Worm (Caenorhabditis elegans) whole organism, young adult: ENCODE measurements around the gene E02H4.6.

ENCODE experiments used
- B0035.1 ChIP-seq: sonication (generic microtip); optimal IDR thresholded peaks from 2 replicates; lab custom pipeline; 2016; ENCODE audit warnings: missing genetic modification characterization, mild to moderate bottlenecking, missing compliant biosample characterization, missing genotype, missing genetic modification reagents
- B0336.3 ChIP-seq: fragments of 200-800 bp; sonication (Bioruptor generic); IDR thresholded peaks from 2 replicates; pipeline ENCODE4 v1.3.6; 2022; ENCODE audit warnings: missing genetic modification characterization, missing compliant biosample characterization
- F10E7.11 ChIP-seq: sonication (generic microtip); optimal IDR thresholded peaks from 2 replicates; lab custom pipeline; 2017; ENCODE audit warnings: mild to moderate bottlenecking, missing genetic modification characterization, moderate library complexity, missing compliant biosample characterization
- F49E8.2 ChIP-seq: sonication (generic microtip); optimal IDR thresholded peaks from 3 replicates; lab custom pipeline; 2017; ENCODE audit warnings: missing genetic modification characterization, mild to moderate bottlenecking, missing compliant biosample characterization, antibody characterized with exemption, moderate library complexity; ENCODE audit not compliant: insufficient read depth
- F52B5.7 ChIP-seq: sonication (generic microtip); optimal IDR thresholded peaks from 2 replicates; lab custom pipeline; 2016; ENCODE audit warnings: mild to moderate bottlenecking, missing genetic modification characterization, missing compliant biosample characterization
- F57A8.1 ChIP-seq: fragments of 200-800 bp; sonication (Bioruptor generic); optimal IDR thresholded peaks from 2 replicates; lab custom pipeline; 2018; ENCODE audit warnings: mild to moderate bottlenecking, missing genetic modification characterization, moderate library complexity, missing compliant biosample characterization
- K12H6.12 ChIP-seq: fragments of 200-800 bp; sonication (Bioruptor generic); optimal IDR thresholded peaks from 2 replicates; lab custom pipeline; 2018; ENCODE audit warnings: mild to moderate bottlenecking, missing genetic modification characterization, missing compliant biosample characterization
- T07F8.4 ChIP-seq: sonication (generic microtip); optimal IDR thresholded peaks from 2 replicates; lab custom pipeline; 2016; ENCODE audit warnings: mild to moderate bottlenecking, missing genetic modification characterization, moderate library complexity, missing compliant biosample characterization
- T26A5.8 ChIP-seq: sonication (generic microtip); optimal IDR thresholded peaks from 2 replicates; lab custom pipeline; 2016; ENCODE audit warnings: missing genetic modification characterization, missing compliant biosample characterization
- Y53G8AR.9 ChIP-seq: fragments of 200-800 bp; sonication (Bioruptor generic); conservative IDR thresholded peaks from 2 replicates; pipeline ENCODE4 v1.3.6; 2022; ENCODE audit warnings: missing genetic modification reagents, missing genetic modification characterization, missing compliant biosample characterization
- ZK185.1 ChIP-seq: sonication (generic microtip); optimal IDR thresholded peaks from 2 replicates; lab custom pipeline; 2016; ENCODE audit warnings: mild to moderate bottlenecking, missing genetic modification characterization, missing compliant biosample characterization; ENCODE audit not compliant: poor library complexity, severe bottlenecking
- aptf-2 ChIP-seq: fragments of 200-800 bp; sonication (Bioruptor generic); conservative IDR thresholded peaks from 2 replicates; pipeline ENCODE4 v1.3.6; 2022; ENCODE audit warnings: missing genetic modification reagents, missing genetic modification characterization, missing compliant biosample characterization
- attf-5 ChIP-seq: fragments of 200-800 bp; sonication (Bioruptor generic); optimal IDR thresholded peaks from 2 replicates; lab custom pipeline; 2018; ENCODE audit warnings: mild to moderate bottlenecking, missing genetic modification characterization, missing compliant biosample characterization
- ceh-40 ChIP-seq: fragments of 200-800 bp; sonication (Bioruptor generic); IDR thresholded peaks from 2 replicates; pipeline ENCODE4 v1.3.6; 2022; ENCODE audit warnings: missing genetic modification characterization, missing compliant biosample characterization
- ceh-58 ChIP-seq: fragments of 200-800 bp; sonication (Bioruptor generic); IDR thresholded peaks from 2 replicates; pipeline ENCODE4 v1.3.6; 2022; ENCODE audit warnings: missing genetic modification characterization, missing compliant biosample characterization
- dox-1 ChIP-seq: fragments of 200-800 bp; sonication (Bioruptor generic); IDR thresholded peaks from 2 replicates; pipeline ENCODE4 v1.3.6; 2022; ENCODE audit warnings: missing genetic modification reagents, missing genetic modification characterization, missing compliant biosample characterization
- egl-18 ChIP-seq: fragments of 200-800 bp; sonication (Bioruptor generic); IDR thresholded peaks from 2 replicates; pipeline ENCODE4 v1.3.6; 2022; ENCODE audit warnings: missing genetic modification reagents, missing genetic modification characterization, missing compliant biosample characterization
- egl-44 ChIP-seq: fragments of 200-800 bp; sonication (Bioruptor generic); IDR thresholded peaks from 2 replicates; pipeline ENCODE4 v1.3.6; 2022; ENCODE audit warnings: missing genetic modification reagents, missing genetic modification characterization, missing compliant biosample characterization
- egrh-3 ChIP-seq: fragments of 200-800 bp; sonication (Bioruptor generic); IDR thresholded peaks from 2 replicates; pipeline ENCODE4 v1.3.6; 2022; ENCODE audit warnings: missing genetic modification reagents, missing genetic modification characterization, missing compliant biosample characterization
- fkh-3 ChIP-seq: sonication (generic microtip); optimal IDR thresholded peaks from 2 replicates; lab custom pipeline; 2016; ENCODE audit warnings: mild to moderate bottlenecking, missing genetic modification characterization, missing compliant biosample characterization
- gei-17 ChIP-seq: fragments of 200-800 bp; sonication (Bioruptor generic); optimal IDR thresholded peaks from 2 replicates; lab custom pipeline; 2018; ENCODE audit warnings: mild to moderate bottlenecking, missing genetic modification characterization, missing compliant biosample characterization
- lin-54 ChIP-seq: fragments of 200-800 bp; sonication (Bioruptor generic); optimal IDR thresholded peaks from 2 replicates; lab custom pipeline; 2018; ENCODE audit warnings: mild to moderate bottlenecking, missing genetic modification characterization, missing compliant biosample characterization
- lsl-1 ChIP-seq: fragments of 200-800 bp; sonication (Bioruptor generic); optimal IDR thresholded peaks from 2 replicates; lab custom pipeline; 2018; ENCODE audit warnings: mild to moderate bottlenecking, missing genetic modification characterization, moderate library complexity, missing compliant biosample characterization
- madf-10 ChIP-seq: sonication (generic microtip); optimal IDR thresholded peaks from 2 replicates; lab custom pipeline; 2016; ENCODE audit warnings: mild to moderate bottlenecking, missing genetic modification characterization, missing compliant biosample characterization
- madf-6 ChIP-seq: fragments of 200-800 bp; sonication (Bioruptor generic); IDR thresholded peaks from 2 replicates; pipeline ENCODE4 v1.3.6; 2022; ENCODE audit warnings: missing genetic modification reagents, missing genetic modification characterization, missing compliant biosample characterization
- mcd-1 ChIP-seq: fragments of 200-800 bp; sonication (Bioruptor generic); IDR thresholded peaks from 2 replicates; pipeline ENCODE4 v1.3.6; 2022; ENCODE audit warnings: missing genetic modification reagents, missing genetic modification characterization, missing compliant biosample characterization
- mel-28 ChIP-seq: sonication (generic microtip); optimal IDR thresholded peaks from 2 replicates; lab custom pipeline; 2016; ENCODE audit warnings: borderline replicate concordance, mild to moderate bottlenecking, missing genetic modification characterization, missing compliant biosample characterization
- nfya-1 ChIP-seq: sonication (generic microtip); optimal IDR thresholded peaks from 2 replicates; lab custom pipeline; 2017; ENCODE audit warnings: antibody characterized with exemption, missing compliant biosample characterization, missing genetic modification characterization, borderline replicate concordance; ENCODE audit not compliant: insufficient read depth
- nhr-120 ChIP-seq: fragments of 200-800 bp; sonication (Bioruptor generic); IDR thresholded peaks from 2 replicates; pipeline ENCODE4 v1.3.6; 2022; ENCODE audit warnings: missing genetic modification characterization, missing compliant biosample characterization
- nhr-179 ChIP-seq: sonication (generic microtip); optimal IDR thresholded peaks from 2 replicates; lab custom pipeline; 2016; ENCODE audit warnings: mild to moderate bottlenecking, missing genetic modification characterization, missing compliant biosample characterization
- repo-1 ChIP-seq: sonication (generic microtip); optimal IDR thresholded peaks from 2 replicates; lab custom pipeline; 2017; ENCODE audit warnings: mild to moderate bottlenecking, missing genetic modification characterization, missing compliant biosample characterization
- rpc-1 ChIP-seq, 2 experiments: fragments of 150-350 bp in 1 of 2; sonication (generic microtip) in 1 of 2; optimal IDR thresholded peaks; 2 replicates each; lab custom pipeline; 2014 to 2018; ENCODE audit warnings: missing biosample characterization in 1 of 2, missing genetic modification characterization in 1 of 2, missing genetic modification reagents in 1 of 2, missing genotype in 1 of 2
- sea-2 ChIP-seq: fragments of 200-800 bp; sonication (Bioruptor generic); IDR thresholded peaks from 2 replicates; pipeline ENCODE4 v1.3.6; 2022; ENCODE audit warnings: missing genetic modification characterization, missing compliant biosample characterization
- snpc-1.1 ChIP-seq: sonication (generic microtip); optimal IDR thresholded peaks from 2 replicates; lab custom pipeline; 2017; ENCODE audit warnings: missing genetic modification characterization, mild to moderate bottlenecking, missing compliant biosample characterization, antibody characterized with exemption, moderate library complexity, missing genotype, missing genetic modification reagents; ENCODE audit not compliant: insufficient read depth
- snpc-4 ChIP-seq, 5 experiments: fragments of 150-350 bp in 1 of 5; sonication (generic microtip) in 4 of 5; optimal IDR thresholded peaks; 2 replicates each; lab custom pipeline; 2014 to 2018; ENCODE audit warnings: missing genetic modification characterization in 5 of 5, missing biosample characterization in 3 of 5, antibody characterized with exemption in 2 of 5, mild to moderate bottlenecking in 2 of 5, missing compliant biosample characterization in 2 of 5, missing genotype in 2 of 5, moderate library complexity in 2 of 5, missing genetic modification reagents in 1 of 5
- unc-130 ChIP-seq: sonication (generic microtip); optimal IDR thresholded peaks from 2 replicates; lab custom pipeline; 2016; ENCODE audit warnings: missing genetic modification reagents, missing genetic modification characterization, missing compliant biosample characterization
- unc-62 ChIP-seq: fragments of 150-350 bp; optimal IDR thresholded peaks from 2 replicates; lab custom pipeline; 2014; ENCODE audit warnings: missing biosample characterization, missing genetic modification reagents, missing genetic modification characterization
- ztf-18 ChIP-seq: sonication (generic microtip); optimal IDR thresholded peaks from 2 replicates; lab custom pipeline; 2016; ENCODE audit warnings: missing genotype, mild to moderate bottlenecking, missing genetic modification characterization, missing compliant biosample characterization
- ztf-28 ChIP-seq: fragments of 200-800 bp; sonication (Bioruptor generic); IDR thresholded peaks from 2 replicates; pipeline ENCODE4 v1.3.6; 2022; ENCODE audit warnings: missing genetic modification reagents, missing genetic modification characterization, missing compliant biosample characterization
- ztf-6 ChIP-seq: fragments of 200-800 bp; sonication (Bioruptor generic); IDR thresholded peaks from 2 replicates; pipeline ENCODE4 v1.3.6; 2022; ENCODE audit warnings: missing genetic modification reagents, missing genetic modification characterization, missing compliant biosample characterization

Gene E02H4.6

DNA sequence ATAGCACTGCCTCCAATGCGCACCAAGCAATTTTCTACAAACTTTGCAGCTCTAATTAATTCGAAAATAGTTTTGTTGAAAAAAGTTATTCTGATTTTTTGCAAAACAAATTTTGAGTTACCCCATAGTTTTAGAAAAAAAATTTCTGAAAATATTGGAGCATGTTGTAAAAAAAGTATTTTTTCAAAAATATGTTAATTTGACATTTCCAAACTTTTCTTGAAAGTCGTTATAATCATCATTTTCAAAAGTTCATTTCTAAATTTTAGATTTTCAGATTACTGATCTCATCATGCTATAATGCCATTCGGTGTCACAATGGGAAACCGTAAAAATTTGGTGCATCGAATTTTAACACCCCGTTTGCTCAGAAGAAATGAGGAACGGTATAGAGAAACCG lies 15.8 kb upstream of the E02H4.6 start, which contains the start of gene del-1:
Gene del-1, plus strand, starts transcription at position 301 of the 400 bp plus-strand sequence.
- TF ChIP-seq egl-18 (GFP tag; lab: Robert Waterston, UW) (no peak), madf-10 (no peak), B0336.3 (no peak), nfya-1 (tag; lab: Kevin White, UChicago) (no peak), gei-17 (GFP tag; lab: Kevin White, UChicago) (no peak), repo-1 (no peak), mel-28 (tag; lab: Kevin White, UChicago) (no peak), unc-130 (GFP tag; lab: Kevin White, UChicago) (no peak), nhr-179 (tag; lab: Kevin White, UChicago) (no peak), nhr-120 (GFP tag; lab: Robert Waterston, UW) (no peak), rpc-1 (optimal IDR thresholded peaks at IDR 0.05; lab: Kevin White, UChicago) (no peak), rpc-1 (tag; optimal IDR thresholded peaks at IDR 0.05; lab: Kevin White, UChicago) (no peak), K12H6.12 (tag; lab: Kevin White, UChicago) (no peak), sea-2 (GFP tag; lab: Robert Waterston, UW) (no peak), F57A8.1 (GFP tag; lab: Kevin White, UChicago) (no peak), attf-5 (GFP tag; lab: Kevin White, UChicago) (no peak), ztf-18 (tag; lab: Kevin White, UChicago) (no peak), madf-6 (no peak), B0035.1 (no peak), snpc-1.1 (tag; lab: Kevin White, UChicago) (no peak), ztf-28 (GFP tag; lab: Robert Waterston, UW) (no peak)

DNA sequence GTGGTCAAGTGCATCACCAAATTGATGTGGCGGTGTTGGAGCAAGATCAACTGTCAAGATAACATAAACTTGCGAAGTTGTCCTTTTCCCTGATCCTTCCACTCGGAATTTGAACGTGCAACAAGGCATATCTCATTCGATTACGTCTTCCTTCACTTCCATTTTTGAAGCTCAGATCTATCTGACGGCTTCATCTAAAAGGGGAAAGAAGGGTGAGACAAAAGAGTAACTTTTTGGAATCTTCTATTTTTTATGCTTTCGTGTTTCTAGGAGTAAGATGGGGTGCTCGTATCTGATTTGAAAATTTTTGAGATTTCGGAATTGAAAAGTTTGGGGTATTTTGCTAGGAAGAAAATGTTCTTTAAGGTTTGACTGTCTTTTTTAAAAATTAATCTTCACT lies 15.2 kb upstream of the E02H4.6 start:
- TF ChIP-seq T07F8.4 (tag; lab: Kevin White, UChicago) (no peak), Y53G8AR.9 (GFP tag; lab: Robert Waterston, UW) (no peak), F10E7.11 (tag; lab: Kevin White, UChicago) (no peak), ceh-58 (GFP tag; lab: Robert Waterston, UW) (no peak), egl-44 (GFP tag; lab: Robert Waterston, UW) (no peak), F52B5.7 (tag; lab: Kevin White, UChicago) (no peak), ztf-18 (tag; lab: Kevin White, UChicago) (no peak), fkh-3 (tag; lab: Kevin White, UChicago) (no peak), sea-2 (GFP tag; lab: Robert Waterston, UW) (no peak), aptf-2 (GFP tag; lab: Robert Waterston, UW) (no peak), ztf-6 (GFP tag; lab: Robert Waterston, UW) (no peak), unc-62 (GFP tag; lab: Kevin White, UChicago) (no peak), madf-10 (no peak), T26A5.8 (tag; lab: Kevin White, UChicago) (no peak), mcd-1 (GFP tag; lab: Robert Waterston, UW) (no peak)

ce11 chrX:14263473-14263872 lies 11.5 kb upstream of the E02H4.6 start, which contains the start of gene E02H4.8:
E02H4.8 (minus strand) TSS chrX:14263573.
- TF ChIP-seq lin-54: no peak
- TF ChIP-seq dox-1 (GFP tag; lab: Robert Waterston, UW): no peak
- no peak for TF ChIP-seq egrh-3
- TF ChIP-seq lsl-1 (GFP tag; lab: Kevin White, UChicago): no peak
- TF ChIP-seq snpc-4 (GFP tag; optimal IDR thresholded peaks at IDR 0.05; lab: Kevin White, UChicago): no peak
- no peak for TF ChIP-seq snpc-4 (tag; optimal IDR thresholded peaks at IDR 0.05; lab: Kevin White, UChicago)
- no peak for TF ChIP-seq ceh-40
- no peak for TF ChIP-seq B0336.3
- no peak for TF ChIP-seq ZK185.1
- no peak for TF ChIP-seq F49E8.2 (tag; lab: Kevin White, UChicago)
